Fruit fly (Drosophila melanogaster) whole organism, embryonic: Measurements from ENCODE around the gene Wwox.
A peak's percentile ranks its signal among the peaks of the same experiment; 100 is the strongest.

Source experiments
- Abd-B ChIP-seq: fragments of 200-800 bp; sonication (Bioruptor generic); optimal IDR thresholded peaks from 2 replicates; lab custom pipeline; 2018; ENCODE audit warnings: missing biosample characterization, mild to moderate bottlenecking, missing genetic modification characterization, moderate library complexity
- Ada2b ChIP-seq: fragments of 200-800 bp; sonication (Bioruptor generic); IDR thresholded peaks from 2 replicates; pipeline ENCODE4 v1.3.6; 2022; ENCODE audit warnings: missing biosample characterization, missing genetic modification characterization
- BEAF-32 ChIP-seq: fragments of 200-800 bp; sonication (Bioruptor generic); optimal IDR thresholded peaks from 3 replicates; lab custom pipeline; 2017; ENCODE audit warnings: missing biosample characterization, missing genetic modification characterization, mild to moderate bottlenecking, moderate library complexity, missing genetic modification reagents
- Bdp1 ChIP-seq: fragments of 200-800 bp; sonication (Bioruptor generic); optimal IDR thresholded peaks from 3 replicates; lab custom pipeline; 2016; ENCODE audit warnings: missing biosample characterization, missing genetic modification characterization
- CG10274 ChIP-seq: fragments of 200-800 bp; sonication (Bioruptor generic); optimal IDR thresholded peaks from 3 replicates; lab custom pipeline; 2017; ENCODE audit warnings: missing biosample characterization, mild to moderate bottlenecking, missing genetic modification characterization
- CG11504 ChIP-seq: fragments of 200-800 bp; sonication (Bioruptor generic); optimal IDR thresholded peaks from 3 replicates; lab custom pipeline; 2019; ENCODE audit warnings: missing biosample characterization, mild to moderate bottlenecking, missing genetic modification characterization, moderate library complexity
- CG13894 ChIP-seq: fragments of 200-800 bp; sonication (Bioruptor generic); optimal IDR thresholded peaks from 3 replicates; lab custom pipeline; 2018; ENCODE audit warnings: missing biosample characterization, mild to moderate bottlenecking, missing genetic modification characterization, moderate library complexity
- CG15011 ChIP-seq: fragments of 200-800 bp; sonication (Bioruptor generic); optimal IDR thresholded peaks from 3 replicates; lab custom pipeline; 2018; ENCODE audit warnings: missing biosample characterization, mild to moderate bottlenecking, missing genetic modification characterization
- CG15269 ChIP-seq: fragments of 200-800 bp; sonication (Bioruptor generic); optimal IDR thresholded peaks from 2 replicates; lab custom pipeline; 2018; ENCODE audit warnings: missing biosample characterization, mild to moderate bottlenecking, missing genetic modification characterization, moderate library complexity
- CG15601 ChIP-seq: fragments of 200-800 bp; sonication (Bioruptor generic); optimal IDR thresholded peaks from 3 replicates; lab custom pipeline; 2019; ENCODE audit warnings: missing biosample characterization, mild to moderate bottlenecking, missing genetic modification characterization, moderate library complexity
- CG17328 ChIP-seq: fragments of 200-800 bp; sonication (Bioruptor generic); IDR thresholded peaks from 2 replicates; pipeline ENCODE4 v1.3.6; 2022; ENCODE audit warnings: missing biosample characterization, missing genetic modification characterization
- CG17568 ChIP-seq: fragments of 200-800 bp; sonication (Bioruptor generic); optimal IDR thresholded peaks from 2 replicates; lab custom pipeline; 2018; ENCODE audit warnings: missing biosample characterization, mild to moderate bottlenecking, missing genetic modification characterization, moderate library complexity
- CG17802 ChIP-seq: fragments of 200-800 bp; sonication (Bioruptor generic); optimal IDR thresholded peaks from 2 replicates; lab custom pipeline; 2018; ENCODE audit warnings: missing biosample characterization, mild to moderate bottlenecking, missing genetic modification characterization, moderate library complexity
- CG18011 ChIP-seq: fragments of 200-800 bp; sonication (Bioruptor generic); optimal IDR thresholded peaks from 2 replicates; lab custom pipeline; 2017; ENCODE audit warnings: missing biosample characterization, missing genetic modification characterization, mild to moderate bottlenecking, moderate library complexity, missing genotype
- CG30431 ChIP-seq: fragments of 200-800 bp; sonication (Bioruptor generic); optimal IDR thresholded peaks from 2 replicates; lab custom pipeline; 2017; ENCODE audit warnings: missing biosample characterization, missing genetic modification characterization
- CG32767 ChIP-seq: fragments of 200-800 bp; sonication (Bioruptor generic); IDR thresholded peaks from 2 replicates; pipeline ENCODE4 v1.3.6; 2022; ENCODE audit warnings: missing biosample characterization, missing genetic modification characterization
- CG4617 ChIP-seq: fragments of 200-800 bp; sonication (Bioruptor generic); optimal IDR thresholded peaks from 3 replicates; lab custom pipeline; 2016; ENCODE audit warnings: missing biosample characterization, missing genetic modification characterization, borderline replicate concordance
- CG6791 ChIP-seq: fragments of 200-800 bp; sonication (Bioruptor generic); IDR thresholded peaks from 3 replicates; pipeline ENCODE4 v1.3.6; 2022; ENCODE audit warnings: missing biosample characterization, missing genetic modification characterization; ENCODE audit not compliant: partially characterized antibody
- CG8944 ChIP-seq: fragments of 200-800 bp; sonication (Bioruptor generic); optimal IDR thresholded peaks from 3 replicates; lab custom pipeline; 2016; ENCODE audit warnings: missing biosample characterization, missing genetic modification characterization
- CG9727 ChIP-seq: fragments of 200-800 bp; sonication (Bioruptor generic); optimal IDR thresholded peaks from 3 replicates; lab custom pipeline; 2017; ENCODE audit warnings: missing biosample characterization, mild to moderate bottlenecking, missing genetic modification characterization
- Dref ChIP-seq: fragments of 200-800 bp; sonication (Bioruptor generic); IDR thresholded peaks from 2 replicates; pipeline ENCODE4 v1.3.6; 2022; ENCODE audit warnings: missing biosample characterization, missing genetic modification characterization
- HmgZ ChIP-seq: fragments of 200-800 bp; sonication (Bioruptor generic); optimal IDR thresholded peaks from 2 replicates; lab custom pipeline; 2018; ENCODE audit warnings: missing biosample characterization, mild to moderate bottlenecking, missing genetic modification characterization
- Meics ChIP-seq: fragments of 200-800 bp; sonication (Bioruptor generic); optimal IDR thresholded peaks from 2 replicates; lab custom pipeline; 2017; ENCODE audit warnings: missing biosample characterization, mild to moderate bottlenecking, missing genetic modification characterization
- Neu2 ChIP-seq: fragments of 200-800 bp; sonication (Bioruptor generic); optimal IDR thresholded peaks from 3 replicates; lab custom pipeline; 2016; ENCODE audit warnings: missing biosample characterization, missing genetic modification characterization, borderline replicate concordance
- Pdp1 ChIP-seq, 2 experiments: fragments of 200-800 bp; sonication (Bioruptor generic); optimal IDR thresholded peaks; 3 replicates each; lab custom pipeline; 2016; ENCODE audit warnings: missing biosample characterization in 2 of 2, missing genetic modification characterization in 2 of 2, mild to moderate bottlenecking in 1 of 2, moderate library complexity in 1 of 2
- Side ChIP-seq: fragments of 200-800 bp; sonication (Bioruptor generic); optimal IDR thresholded peaks from 2 replicates; lab custom pipeline; 2016; ENCODE audit warnings: missing biosample characterization, missing genetic modification characterization
- Stat92E ChIP-seq, 3 experiments: fragments of >200 bp in 2 of 3; fragments of 200-800 bp in 1 of 3; sonication (Bioruptor generic) in 1 of 3; optimal IDR thresholded peaks; 2 replicates each; lab custom pipeline; 2017 to 2019; ENCODE audit warnings: missing biosample characterization in 3 of 3, missing genetic modification characterization in 3 of 3, mild to moderate bottlenecking in 1 of 3, moderate library complexity in 1 of 3
- Xbp1 ChIP-seq: fragments of 200-800 bp; sonication (Bioruptor generic); optimal IDR thresholded peaks from 3 replicates; lab custom pipeline; 2016; ENCODE audit warnings: missing biosample characterization, mild to moderate bottlenecking, missing genetic modification characterization
- aop ChIP-seq: fragments of 200-800 bp; sonication (Bioruptor generic); IDR thresholded peaks from 2 replicates; pipeline ENCODE4 v1.3.6; 2022; ENCODE audit warnings: missing biosample characterization, missing genetic modification characterization
- btn ChIP-seq: fragments of 200-800 bp; sonication (Bioruptor generic); optimal IDR thresholded peaks from 2 replicates; lab custom pipeline; 2016; ENCODE audit warnings: missing biosample characterization, missing genetic modification characterization
- danr ChIP-seq: fragments of 200-800 bp; sonication (Bioruptor generic); IDR thresholded peaks from 2 replicates; pipeline ENCODE4 v1.3.6; 2022; ENCODE audit warnings: missing biosample characterization, missing genetic modification characterization
- eve ChIP-seq, 2 experiments: fragments of >200 bp; optimal IDR thresholded peaks; 2 replicates each; lab custom pipeline; 2017; ENCODE audit warnings: missing biosample characterization in 2 of 2, missing genetic modification characterization in 2 of 2
- ftz-f1 ChIP-seq: fragments of 200-800 bp; sonication (Bioruptor generic); optimal IDR thresholded peaks from 2 replicates; lab custom pipeline; 2016; ENCODE audit warnings: missing biosample characterization, missing genetic modification characterization
- grau ChIP-seq: fragments of 200-800 bp; optimal IDR thresholded peaks from 3 replicates; lab custom pipeline; 2019; ENCODE audit warnings: missing biosample characterization, mild to moderate bottlenecking, missing genetic modification characterization, moderate library complexity
- grn ChIP-seq: fragments of 200-800 bp; sonication (Bioruptor generic); optimal IDR thresholded peaks from 3 replicates; lab custom pipeline; 2017; ENCODE audit warnings: missing biosample characterization, missing genetic modification characterization
- gsb ChIP-seq: fragments of 200-800 bp; sonication (Bioruptor generic); IDR thresholded peaks from 2 replicates; pipeline ENCODE4 v1.3.6; 2022; ENCODE audit warnings: missing biosample characterization, missing genetic modification characterization
- lov ChIP-seq, 2 experiments: fragments of 200-800 bp in 1 of 2; fragments of >200 bp in 1 of 2; sonication (Bioruptor generic) in 1 of 2; IDR thresholded peaks in 1 of 2; optimal IDR thresholded peaks in 1 of 2; 2 replicates in 1 of 2; 3 replicates in 1 of 2; pipeline versions ENCODE4 v1.3.6 to Lab custom; 2017 to 2022; ENCODE audit warnings: missing biosample characterization in 1 of 2, missing genetic modification characterization in 1 of 2
- p53 ChIP-seq: fragments of 200-800 bp; sonication (Bioruptor generic); optimal IDR thresholded peaks from 2 replicates; lab custom pipeline; 2016; ENCODE audit warnings: missing biosample characterization, missing genetic modification characterization
- repo ChIP-seq: fragments of 200-800 bp; sonication (Bioruptor generic); optimal IDR thresholded peaks from 2 replicates; lab custom pipeline; 2016; ENCODE audit warnings: missing biosample characterization, missing genetic modification characterization
- seq ChIP-seq: fragments of 200-800 bp; sonication (Bioruptor generic); IDR thresholded peaks from 2 replicates; pipeline ENCODE4 v1.3.6; 2022; ENCODE audit warnings: missing biosample characterization, missing genetic modification characterization
- sob ChIP-seq: fragments of 200-800 bp; sonication (Bioruptor generic); IDR thresholded peaks from 2 replicates; pipeline ENCODE4 v1.3.6; 2022; ENCODE audit warnings: missing biosample characterization, missing genetic modification characterization
- stc ChIP-seq: fragments of 200-800 bp; sonication (Bioruptor generic); IDR thresholded peaks from 2 replicates; pipeline ENCODE4 v1.3.6; 2022; ENCODE audit warnings: missing biosample characterization, missing genetic modification characterization
- tup ChIP-seq: fragments of 200-800 bp; sonication (Bioruptor generic); optimal IDR thresholded peaks from 2 replicates; lab custom pipeline; 2016; ENCODE audit warnings: missing biosample characterization, mild to moderate bottlenecking, missing genetic modification characterization, moderate library complexity
- twi ChIP-seq: fragments of 200-800 bp; optimal IDR thresholded peaks from 2 replicates; lab custom pipeline; 2019; ENCODE audit warnings: missing biosample characterization, mild to moderate bottlenecking, missing genetic modification characterization, moderate library complexity
- tx ChIP-seq: fragments of 200-800 bp; sonication (Bioruptor generic); optimal IDR thresholded peaks from 2 replicates; lab custom pipeline; 2016; ENCODE audit warnings: missing biosample characterization, missing genetic modification characterization
- usp ChIP-seq: fragments of >200 bp; optimal IDR thresholded peaks from 2 replicates; lab custom pipeline; 2017; ENCODE audit warnings: missing biosample characterization, missing genetic modification characterization
- vnd ChIP-seq: fragments of 200-800 bp; sonication (Bioruptor generic); IDR thresholded peaks from 3 replicates; pipeline ENCODE4 v1.3.6; 2022; ENCODE audit warnings: missing biosample characterization, missing genetic modification characterization; ENCODE audit not compliant: partially characterized antibody

The Wwox gene

DNA sequence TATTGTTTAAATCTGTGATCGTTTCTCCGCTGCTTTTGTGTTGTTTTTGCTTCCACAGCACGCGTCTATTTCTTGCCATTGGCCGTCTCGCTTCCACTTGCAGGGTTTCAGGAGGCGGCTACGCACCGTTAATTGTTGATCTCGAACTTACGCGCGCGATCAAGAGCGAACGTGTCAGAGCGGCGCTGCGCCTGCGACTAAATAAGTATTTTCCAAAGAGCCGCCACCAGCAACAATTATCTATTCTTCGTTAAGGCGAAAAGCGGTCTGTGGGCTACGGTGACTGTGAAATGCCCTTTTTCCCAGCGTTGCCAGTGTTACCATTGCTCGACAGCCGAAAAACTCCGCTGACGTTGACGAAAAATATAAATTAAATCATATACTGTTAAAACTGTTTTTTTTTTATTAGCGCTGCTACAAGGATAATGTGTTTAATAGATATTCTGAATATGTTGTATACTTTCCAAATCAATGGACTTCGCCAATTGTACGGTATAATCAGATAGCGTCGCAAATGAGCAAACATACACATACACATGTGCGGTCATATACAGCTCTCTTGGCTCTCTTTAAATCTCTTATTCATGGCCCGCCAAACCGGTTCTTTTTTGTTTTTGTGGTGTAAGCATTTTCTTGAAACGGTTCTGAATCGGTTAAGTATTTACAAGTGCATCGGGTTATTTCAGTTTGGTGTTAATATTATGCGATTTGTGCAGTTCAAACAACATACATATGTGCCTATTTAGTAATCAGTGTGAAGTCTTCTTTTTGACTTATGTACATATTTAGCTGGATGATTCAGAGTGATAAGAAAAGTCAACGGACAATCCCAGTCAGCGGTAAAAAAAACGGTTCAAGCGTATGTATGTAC, 9.9 kb downstream of the Wwox start, which contains the start of gene pes (continued):
- TF ChIP-seq Meics (GFP tag; lab: Kevin White, UChicago) (peak; percentile 95), btn (peak; percentile 59), CG30431 (GFP tag; lab: Kevin White, UChicago) (peak; percentile 83), CG4617 (no peak), stc (GFP tag; lab: Robert Waterston, UW) (peak; percentile 92), lov (optimal IDR thresholded peaks at IDR 0.05; lab: Kevin White, UChicago) (no peak), lov (GFP tag; IDR thresholded peaks at IDR 0.05; lab: Robert Waterston, UW) (peak; percentile 68; the same call in 1 of the 3 replicates), CG17328 (GFP tag; lab: Robert Waterston, UW) (peak; percentile 47; the same call in 1 of the 2 replicates), CG17568 (GFP tag; lab: Kevin White, UChicago) (peak; percentile 36), CG11504 (tag; lab: Kevin White, UChicago) (peak; percentile 93), Pdp1 (GFP tag; optimal IDR thresholded peaks at IDR 0.05; lab: Kevin White, UChicago) (peak; percentile 86 to 95), CG17802 (tag; lab: Kevin White, UChicago) (peak; percentile 61), HmgZ (tag; lab: Kevin White, UChicago) (peak; percentile 41), Abd-B (GFP tag; lab: Kevin White, UChicago) (peak; percentile 95), gsb (peak; percentile 84), CG10274 (GFP tag; lab: Kevin White, UChicago) (peak; percentile 99), CG15011 (GFP tag; lab: Kevin White, UChicago) (peak; percentile 89), aop (GFP tag; lab: Robert Waterston, UW) (peak; percentile 35; the same call in 1 of the 2 replicates), ftz-f1 (GFP tag; lab: Kevin White, UChicago) (peak; percentile 85), BEAF-32 (GFP tag; lab: Kevin White, UChicago) (peak; percentile 7), CG15601 (peak; percentile 84), sob (GFP tag; lab: Robert Waterston, UW) (peak; percentile 64), Dref (GFP tag; lab: Robert Waterston, UW) (no peak), twi (tag; lab: Kevin White, UChicago) (peak; percentile 65), p53 (GFP tag; lab: Kevin White, UChicago) (peak; percentile 97), CG8944 (GFP tag; lab: Kevin White, UChicago) (peak; percentile 3), Bdp1 (GFP tag; lab: Kevin White, UChicago) (no peak), seq (GFP tag; lab: Robert Waterston, UW) (peak; percentile 83), danr (GFP tag; lab: Robert Waterston, UW) (peak; percentile 93), CG15269 (tag; lab: Kevin White, UChicago) (peak; percentile 29), grau (tag; lab: Kevin White, UChicago) (peak; percentile 80), CG9727 (GFP tag; lab: Kevin White, UChicago) (peak; percentile 97), CG13894 (tag; lab: Kevin White, UChicago) (peak; percentile 95), Stat92E (GFP tag; optimal IDR thresholded peaks at IDR 0.05; lab: Kevin White, UChicago) (peak in 1 of 3 experiments; percentile 95), eve (GFP tag; optimal IDR thresholded peaks at IDR 0.05; lab: Kevin White, UChicago) (peak in 1 of 2 experiments; percentile 95), CG18011 (no peak), CG6791 (GFP tag; lab: Robert Waterston, UW) (peak; percentile 57; the same call in 2 of the 3 replicates), grn (peak; percentile 81), tx (GFP tag; lab: Kevin White, UChicago) (no peak), tup (GFP tag; lab: Kevin White, UChicago) (peak; percentile 90), usp (GFP tag; lab: Kevin White, UChicago) (no peak), Ada2b (GFP tag; lab: Robert Waterston, UW) (peak; percentile 89), Side (GFP tag; lab: Kevin White, UChicago) (peak; percentile 92), Xbp1 (peak; percentile 94), repo (GFP tag; lab: Kevin White, UChicago) (peak; percentile 70), vnd (GFP tag; lab: Robert Waterston, UW) (no peak), CG32767 (GFP tag; lab: Robert Waterston, UW) (peak; percentile 88), Neu2 (GFP tag; lab: Kevin White, UChicago) (peak; percentile 62)
